Fruit fly (Drosophila melanogaster) whole organism, embryonic: Measurements from ENCODE around the gene CG5445.

Experiments
- Adf1 ChIP-seq: fragments of 200-800 bp; sonication (Bioruptor generic); IDR thresholded peaks from 2 replicates; pipeline ENCODE4 v1.3.6; 2022; ENCODE audit warnings: missing biosample characterization, missing genetic modification characterization
- B-H2 ChIP-seq: fragments of 200-800 bp; sonication (Bioruptor generic); optimal IDR thresholded peaks from 2 replicates; lab custom pipeline; 2018; ENCODE audit warnings: missing biosample characterization, mild to moderate bottlenecking, missing genetic modification characterization
- C15 ChIP-seq: fragments of 200-800 bp; sonication (Bioruptor generic); IDR thresholded peaks from 3 replicates; pipeline ENCODE4 v1.3.6; 2022; ENCODE audit warnings: missing biosample characterization, missing genetic modification characterization
- CG10321 ChIP-seq: fragments of 200-800 bp; sonication (Bioruptor generic); IDR thresholded peaks from 2 replicates; pipeline ENCODE4 v1.3.6; 2022; ENCODE audit warnings: missing biosample characterization, missing genetic modification characterization
- CG12104 ChIP-seq: fragments of 200-800 bp; sonication (Bioruptor generic); optimal IDR thresholded peaks from 3 replicates; lab custom pipeline; 2016; ENCODE audit warnings: missing biosample characterization, missing genetic modification characterization
- CG14667 ChIP-seq: fragments of 200-800 bp; sonication (Bioruptor generic); IDR thresholded peaks from 2 replicates; pipeline ENCODE4 v1.3.6; 2022; ENCODE audit warnings: missing biosample characterization, missing genetic modification characterization
- CG14710 ChIP-seq: fragments of 200-800 bp; sonication (Bioruptor generic); optimal IDR thresholded peaks from 3 replicates; lab custom pipeline; 2019; ENCODE audit warnings: missing biosample characterization, mild to moderate bottlenecking, missing genetic modification characterization, moderate library complexity
- CG1647 ChIP-seq: fragments of 200-800 bp; sonication (Bioruptor generic); optimal IDR thresholded peaks from 3 replicates; lab custom pipeline; 2016; ENCODE audit warnings: missing biosample characterization, missing genetic modification characterization
- CG1832 ChIP-seq: fragments of 200-800 bp; sonication (Bioruptor generic); optimal IDR thresholded peaks from 2 replicates; lab custom pipeline; 2017; ENCODE audit warnings: missing biosample characterization, mild to moderate bottlenecking, missing genetic modification characterization, inconsistent platforms
- CG2120 ChIP-seq: fragments of 200-800 bp; sonication (Bioruptor generic); optimal IDR thresholded peaks from 3 replicates; lab custom pipeline; 2016; ENCODE audit warnings: missing biosample characterization, missing genetic modification characterization
- CG2199 ChIP-seq: fragments of 200-800 bp; sonication (Bioruptor generic); IDR thresholded peaks from 3 replicates; pipeline ENCODE4 v1.3.6; 2022; ENCODE audit warnings: missing biosample characterization, missing genetic modification characterization
- CG32772 ChIP-seq: fragments of 200-800 bp; sonication (Bioruptor generic); IDR thresholded peaks from 2 replicates; pipeline ENCODE4 v1.3.6; 2022; ENCODE audit warnings: missing biosample characterization, missing genetic modification characterization
- CG34224 ChIP-seq: fragments of 200-800 bp; sonication (Bioruptor generic); IDR thresholded peaks from 3 replicates; pipeline ENCODE4 v1.3.6; 2022; ENCODE audit warnings: missing biosample characterization, missing genetic modification characterization; ENCODE audit not compliant: partially characterized antibody
- CG4360 ChIP-seq: fragments of 200-800 bp; sonication (Bioruptor generic); IDR thresholded peaks from 2 replicates; pipeline ENCODE4 v1.3.6; 2022; ENCODE audit warnings: missing biosample characterization, missing genetic modification characterization
- CG9727 ChIP-seq: fragments of 200-800 bp; sonication (Bioruptor generic); optimal IDR thresholded peaks from 3 replicates; lab custom pipeline; 2017; ENCODE audit warnings: missing biosample characterization, mild to moderate bottlenecking, missing genetic modification characterization
- CG9797 ChIP-seq: fragments of 200-800 bp; sonication (Bioruptor generic); optimal IDR thresholded peaks from 3 replicates; lab custom pipeline; 2018; ENCODE audit warnings: missing biosample characterization, mild to moderate bottlenecking, missing genetic modification characterization
- CoRest ChIP-seq: fragments of 200-800 bp; sonication (Bioruptor generic); optimal IDR thresholded peaks from 3 replicates; lab custom pipeline; 2018; ENCODE audit warnings: missing biosample characterization, mild to moderate bottlenecking, missing genetic modification characterization, moderate library complexity
- Fer2 ChIP-seq: fragments of 200-800 bp; sonication (Bioruptor generic); optimal IDR thresholded peaks from 2 replicates; lab custom pipeline; 2018; ENCODE audit warnings: missing biosample characterization, mild to moderate bottlenecking, missing genetic modification characterization, moderate library complexity
- Jarid2 ChIP-seq: fragments of 200-800 bp; sonication (Bioruptor generic); optimal IDR thresholded peaks from 3 replicates; lab custom pipeline; 2017; ENCODE audit warnings: mild to moderate bottlenecking, missing biosample characterization, missing genetic modification reagents, missing genetic modification characterization
- Nf-YB ChIP-seq: fragments of 200-800 bp; sonication (Bioruptor generic); optimal IDR thresholded peaks from 3 replicates; lab custom pipeline; 2019; ENCODE audit warnings: missing biosample characterization, mild to moderate bottlenecking, missing genetic modification characterization, moderate library complexity
- Nf-YC ChIP-seq: fragments of 200-800 bp; optimal IDR thresholded peaks from 3 replicates; lab custom pipeline; 2019; ENCODE audit warnings: missing biosample characterization, mild to moderate bottlenecking, missing genetic modification characterization, moderate library complexity
- Ptx1 ChIP-seq: fragments of 200-800 bp; sonication (Bioruptor generic); IDR thresholded peaks from 2 replicates; pipeline ENCODE4 v1.3.6; 2022; ENCODE audit warnings: missing biosample characterization, missing genetic modification characterization
- Stat92E ChIP-seq, 3 experiments: fragments of >200 bp in 2 of 3; fragments of 200-800 bp in 1 of 3; sonication (Bioruptor generic) in 1 of 3; optimal IDR thresholded peaks; 2 replicates each; lab custom pipeline; 2017 to 2019; ENCODE audit warnings: missing biosample characterization in 3 of 3, missing genetic modification characterization in 3 of 3, mild to moderate bottlenecking in 1 of 3, moderate library complexity in 1 of 3
- Trl ChIP-seq, 3 experiments: fragments of >200 bp in 2 of 3; fragments of 200-800 bp in 1 of 3; sonication (Bioruptor generic) in 1 of 3; optimal IDR thresholded peaks; 2 replicates in 1 of 3; 3 replicates in 2 of 3; lab custom pipeline; 2016 to 2017; ENCODE audit warnings: missing biosample characterization in 1 of 3, missing genetic modification characterization in 1 of 3
- Vsx1 ChIP-seq: fragments of 200-800 bp; sonication (Bioruptor generic); optimal IDR thresholded peaks from 2 replicates; lab custom pipeline; 2017; ENCODE audit warnings: missing biosample characterization, mild to moderate bottlenecking, missing genetic modification characterization, missing genetic modification reagents
- Xrp1 ChIP-seq: fragments of 200-800 bp; sonication (Bioruptor generic); IDR thresholded peaks from 2 replicates; pipeline ENCODE4 v1.3.6; 2022; ENCODE audit warnings: missing biosample characterization, missing genetic modification characterization
- abd-A ChIP-seq: fragments of 200-800 bp; sonication (Bioruptor generic); optimal IDR thresholded peaks from 3 replicates; lab custom pipeline; 2019; ENCODE audit warnings: missing biosample characterization, mild to moderate bottlenecking, missing genetic modification characterization, moderate library complexity
- cad ChIP-seq: fragments of >200 bp; optimal IDR thresholded peaks from 2 replicates; lab custom pipeline; 2017; ENCODE audit warnings: missing biosample characterization, missing genetic modification characterization
- crol ChIP-seq: fragments of 200-800 bp; sonication (Bioruptor generic); IDR thresholded peaks from 2 replicates; pipeline ENCODE4 v1.3.6; 2022; ENCODE audit warnings: missing biosample characterization, missing genetic modification characterization
- ewg ChIP-seq: fragments of 200-800 bp; sonication (Bioruptor generic); optimal IDR thresholded peaks from 3 replicates; lab custom pipeline; 2017; ENCODE audit warnings: mild to moderate bottlenecking, missing biosample characterization, missing genetic modification reagents, missing genetic modification characterization
- fru ChIP-seq: fragments of >200 bp; optimal IDR thresholded peaks from 2 replicates; lab custom pipeline; 2017
- gem ChIP-seq: fragments of 200-800 bp; sonication (Bioruptor generic); optimal IDR thresholded peaks from 2 replicates; lab custom pipeline; 2019; ENCODE audit warnings: missing biosample characterization, mild to moderate bottlenecking, missing genetic modification characterization, moderate library complexity
- grn ChIP-seq: fragments of 200-800 bp; sonication (Bioruptor generic); optimal IDR thresholded peaks from 3 replicates; lab custom pipeline; 2017; ENCODE audit warnings: missing biosample characterization, missing genetic modification characterization
- ken ChIP-seq: fragments of 200-800 bp; sonication (Bioruptor generic); IDR thresholded peaks from 3 replicates; pipeline ENCODE4 v1.3.6; 2022; ENCODE audit warnings: missing biosample characterization, missing genetic modification characterization
- nmo ChIP-seq: fragments of 200-800 bp; sonication (Bioruptor generic); optimal IDR thresholded peaks from 2 replicates; lab custom pipeline; 2018; ENCODE audit warnings: missing biosample characterization, mild to moderate bottlenecking, missing genetic modification characterization, moderate library complexity
- onecut ChIP-seq: fragments of 200-800 bp; sonication (Bioruptor generic); IDR thresholded peaks from 2 replicates; pipeline ENCODE4 v1.3.6; 2022; ENCODE audit warnings: missing biosample characterization, missing genetic modification characterization
- prd ChIP-seq, 3 experiments: fragments of >200 bp in 2 of 3; fragments of 200-800 bp in 1 of 3; sonication (Bioruptor generic) in 1 of 3; optimal IDR thresholded peaks in 2 of 3; IDR thresholded peaks in 1 of 3; 2 replicates in 2 of 3; 3 replicates in 1 of 3; pipeline versions ENCODE4 v1.3.6 to Lab custom; 2017 to 2022; ENCODE audit warnings: missing biosample characterization in 1 of 3, missing genetic modification characterization in 1 of 3
- ro ChIP-seq: fragments of 200-800 bp; sonication (Bioruptor generic); IDR thresholded peaks from 2 replicates; pipeline ENCODE4 v1.3.6; 2022; ENCODE audit warnings: missing biosample characterization, missing genetic modification characterization
- row ChIP-seq: fragments of 200-800 bp; sonication (Bioruptor generic); IDR thresholded peaks from 3 replicates; pipeline ENCODE4 v1.3.6; 2022; ENCODE audit warnings: missing biosample characterization, missing genetic modification characterization
- scrt ChIP-seq: fragments of 200-800 bp; sonication (Bioruptor generic); optimal IDR thresholded peaks from 2 replicates; lab custom pipeline; 2018; ENCODE audit warnings: missing biosample characterization, mild to moderate bottlenecking, missing genetic modification characterization, moderate library complexity
- seq ChIP-seq: fragments of 200-800 bp; sonication (Bioruptor generic); IDR thresholded peaks from 2 replicates; pipeline ENCODE4 v1.3.6; 2022; ENCODE audit warnings: missing biosample characterization, missing genetic modification characterization
- sqz ChIP-seq: fragments of 200-800 bp; sonication (Bioruptor generic); optimal IDR thresholded peaks from 3 replicates; lab custom pipeline; 2018; ENCODE audit warnings: missing biosample characterization, mild to moderate bottlenecking, missing genetic modification characterization
- ssp ChIP-seq: fragments of 200-800 bp; sonication (Bioruptor generic); IDR thresholded peaks from 2 replicates; pipeline ENCODE4 v1.3.6; 2022; ENCODE audit warnings: missing biosample characterization, missing genetic modification characterization
- stwl ChIP-seq: fragments of 200-800 bp; sonication (Bioruptor generic); optimal IDR thresholded peaks from 3 replicates; lab custom pipeline; 2018; ENCODE audit warnings: missing biosample characterization, mild to moderate bottlenecking, missing genetic modification characterization, moderate library complexity
- tll ChIP-seq, 2 experiments: fragments of 200-800 bp in 1 of 2; fragments of >200 bp in 1 of 2; sonication (Bioruptor generic) in 1 of 2; optimal IDR thresholded peaks; 2 replicates each; lab custom pipeline; 2017 to 2019; ENCODE audit warnings: missing biosample characterization in 2 of 2, missing genetic modification characterization in 2 of 2, mild to moderate bottlenecking in 1 of 2, moderate library complexity in 1 of 2

Gene CG5445

DNA sequence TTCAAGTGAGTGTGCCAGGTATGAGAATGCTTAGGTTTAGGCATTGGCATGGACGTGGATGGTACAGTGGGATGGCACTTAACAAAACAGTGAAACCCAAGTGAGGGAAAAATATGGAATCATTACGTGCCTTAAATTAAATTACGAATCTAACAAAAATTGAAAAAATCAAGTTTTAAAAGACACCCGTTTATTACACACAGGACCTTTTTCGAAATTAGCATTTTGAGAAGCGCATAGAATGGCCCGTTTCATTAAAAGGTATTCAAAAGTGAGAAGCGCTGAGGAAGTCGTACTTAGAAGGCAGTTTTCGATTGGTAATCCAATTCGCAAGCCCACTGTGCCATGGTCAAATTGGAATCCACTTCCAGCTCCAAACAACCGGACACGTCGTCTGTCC lies 54.0 kb downstream of the CG5445 start (continued):
- no peak for TF ChIP-seq prd (optimal IDR thresholded peaks at IDR 0.05; lab: Kevin White, UChicago)
- TF ChIP-seq prd (GFP tag; IDR thresholded peaks at IDR 0.05; lab: Robert Waterston, UW) = 0 out of 3 replicates have a peak, but pooled peaks have one; percentile 15
- TF ChIP-seq Xrp1 = peak; percentile 22; the same call in 1 of the 2 replicates
- TF ChIP-seq Ptx1 (GFP tag; lab: Robert Waterston, UW) = no peak
- peak; percentile 6 for TF ChIP-seq CG14710
- peak; percentile 37; the same call in 2 of the 3 replicates for TF ChIP-seq row (GFP tag; lab: Robert Waterston, UW)
- peak; percentile 8 for TF ChIP-seq CG9727 (GFP tag; lab: Kevin White, UChicago)
- peak; percentile 26 for TF ChIP-seq nmo (GFP tag; lab: Kevin White, UChicago)
- no peak for TF ChIP-seq ro (GFP tag; lab: Robert Waterston, UW)
- TF ChIP-seq CG12104 (GFP tag; lab: Kevin White, UChicago) = no peak
- no peak for TF ChIP-seq grn (GFP tag; lab: Kevin White, UChicago)
- TF ChIP-seq, all 482 proteins: peak for 25

DNA sequence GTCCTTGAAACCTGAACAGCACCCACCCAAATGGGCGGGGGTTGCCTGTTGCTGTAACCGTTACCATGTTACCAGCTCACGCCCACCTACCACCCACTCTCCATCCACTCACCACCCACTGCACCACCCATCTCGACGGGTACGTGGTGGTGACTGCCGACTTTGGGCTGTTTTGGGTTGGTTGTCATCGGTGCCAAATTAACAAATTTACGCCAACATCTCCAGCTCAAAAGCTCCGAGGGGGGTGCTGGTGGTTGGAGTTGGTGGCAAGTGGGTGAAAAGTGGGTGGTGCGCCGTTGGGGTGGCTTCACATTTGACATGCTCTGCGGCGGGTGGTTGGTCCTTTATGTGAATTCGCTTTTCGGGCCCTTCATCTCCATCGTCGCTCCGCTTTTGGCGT lies 57.4 kb downstream of the CG5445 start:
- TF ChIP-seq crol = 0 out of 2 replicates have a peak, but pooled peaks have one; percentile 8
- no peak for TF ChIP-seq gem (tag; lab: Kevin White, UChicago)
- no peak for TF ChIP-seq C15 (GFP tag; lab: Robert Waterston, UW)
- TF ChIP-seq scrt (GFP tag; lab: Kevin White, UChicago) = peak; percentile 45
- TF ChIP-seq ssp (GFP tag; lab: Robert Waterston, UW) = no peak
- peak; percentile 82 for TF ChIP-seq Nf-YB (GFP tag; lab: Kevin White, UChicago)
- no peak for TF ChIP-seq Fer2
- TF ChIP-seq seq (GFP tag; lab: Robert Waterston, UW) = peak; percentile 65; the same call in 1 of the 2 replicates
- peak; percentile 87 for TF ChIP-seq Nf-YC
- no peak for TF ChIP-seq CG34224 (GFP tag; lab: Robert Waterston, UW)
- TF ChIP-seq fru (lab: Kevin White, UChicago) = no peak

DNA sequence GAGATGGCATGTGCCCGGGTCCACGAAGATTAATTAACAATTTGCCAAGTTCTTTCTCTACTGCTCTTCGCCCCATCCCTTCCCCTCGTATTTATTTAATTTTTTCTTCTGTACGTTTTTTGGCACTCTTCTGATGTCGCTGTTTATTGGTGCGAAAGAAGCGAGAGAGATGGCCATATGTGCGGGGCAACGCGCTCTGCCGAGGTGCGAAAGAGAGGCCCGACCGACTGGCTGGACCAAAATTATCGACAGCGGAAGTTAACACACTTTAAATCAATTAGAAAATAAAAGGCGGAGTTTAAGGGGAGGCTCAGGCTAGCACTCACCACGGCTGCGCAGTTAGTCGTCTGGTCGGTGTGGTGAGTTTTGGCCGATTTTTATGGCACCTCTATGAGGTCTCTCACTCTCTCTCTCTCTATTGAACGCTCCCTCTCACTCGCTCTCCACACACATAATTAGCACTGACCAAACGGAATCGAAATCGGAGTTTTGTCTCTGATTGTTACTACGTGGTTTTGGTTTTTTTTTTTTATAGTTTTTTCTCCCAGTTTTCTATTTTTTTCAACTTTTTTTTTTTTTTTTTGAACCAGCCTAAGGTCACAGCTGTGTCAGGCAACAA lies 63.6 kb downstream of the CG5445 start:
- TF ChIP-seq Jarid2 (GFP tag; lab: Kevin White, UChicago) = peak; percentile 34
- peak; percentile 90 for TF ChIP-seq CG10321 (GFP tag; lab: Robert Waterston, UW)
- TF ChIP-seq CG1832 (GFP tag; lab: Kevin White, UChicago) = peak; percentile 83
- TF ChIP-seq ken = no peak
- TF ChIP-seq tll (GFP tag; optimal IDR thresholded peaks at IDR 0.05; lab: Kevin White, UChicago) = peak in 1 of 2 experiments; percentile 40
- TF ChIP-seq Trl (optimal IDR thresholded peaks at IDR 0.05; lab: Kevin White, UChicago) = peak; percentile 34 to 45
- TF ChIP-seq Trl (GFP tag; optimal IDR thresholded peaks at IDR 0.05; lab: Kevin White, UChicago) = no peak
- TF ChIP-seq Vsx1 (GFP tag; lab: Kevin White, UChicago) = peak; percentile 26
- no peak for TF ChIP-seq CG2120 (GFP tag; lab: Kevin White, UChicago)
- peak; percentile 94 for TF ChIP-seq Nf-YC
- TF ChIP-seq abd-A = peak; percentile 21
- peak; percentile 62; the same call in 1 of the 3 replicates for TF ChIP-seq CG2199 (GFP tag; lab: Robert Waterston, UW)
- TF ChIP-seq sqz = peak; percentile 78
- peak; percentile 26 for TF ChIP-seq ewg (GFP tag; lab: Kevin White, UChicago)
- peak; percentile 8 for TF ChIP-seq CoRest (tag; lab: Kevin White, UChicago)
- TF ChIP-seq CG32772 (GFP tag; lab: Robert Waterston, UW) = peak; percentile 53; the same call in 1 of the 2 replicates
- TF ChIP-seq CG1647 (GFP tag; lab: Kevin White, UChicago) = no peak
- 0 out of 2 replicates have a peak, but pooled peaks have one; percentile 7 for TF ChIP-seq onecut (GFP tag; lab: Robert Waterston, UW)
- TF ChIP-seq CG9797 (GFP tag; lab: Kevin White, UChicago) = no peak
- peak; percentile 5 for TF ChIP-seq stwl (tag; lab: Kevin White, UChicago)
- peak; percentile 65 for TF ChIP-seq cad
- no peak for TF ChIP-seq Stat92E (GFP tag; optimal IDR thresholded peaks at IDR 0.05; lab: Kevin White, UChicago)
- peak; percentile 49 for TF ChIP-seq B-H2 (GFP tag; lab: Kevin White, UChicago)
- TF ChIP-seq CG14667 (GFP tag; lab: Robert Waterston, UW) = no peak
- TF ChIP-seq CG4360 (GFP tag; lab: Robert Waterston, UW) = 0 out of 2 replicates have a peak, but pooled peaks have one; percentile 8
- TF ChIP-seq Adf1 (GFP tag; lab: Robert Waterston, UW) = peak; percentile 60
- peak; percentile 94 for TF ChIP-seq Nf-YB (GFP tag; lab: Kevin White, UChicago)
